Fruit fly (Drosophila melanogaster): Measurements from ENCODE around the gene CrzR.

DNA sequence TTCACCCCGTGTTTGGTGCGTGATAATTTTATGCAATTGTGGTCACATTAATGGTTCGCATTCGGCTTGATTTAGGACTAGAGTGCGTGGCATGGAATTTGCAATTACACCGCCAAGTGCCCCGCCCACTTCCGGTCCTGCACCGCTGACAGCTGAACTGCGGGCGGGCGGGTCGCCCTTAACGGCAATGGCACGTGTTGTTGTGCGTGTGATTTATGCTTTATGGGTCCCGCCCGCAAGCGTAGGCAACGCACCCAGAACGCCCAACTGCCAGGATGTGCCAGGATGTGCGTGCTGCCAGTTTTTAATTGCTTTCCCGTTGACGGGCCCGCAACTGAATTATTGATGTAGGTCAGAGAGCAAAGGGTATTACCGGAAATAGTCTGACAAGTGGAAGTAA lies 12.4 kb upstream of the CrzR start:
- TF ChIP-seq CTCF (optimal IDR thresholded peaks at IDR 0.05), result no peak
- TF ChIP-seq CG8478 (optimal IDR thresholded peaks at IDR 0.05), result no peak
